Fruit fly (Drosophila melanogaster) S2 (cell line): ENCODE results near the gene CSN8.

ENCODE experiments used
- CG8478 ChIP-seq: fragments of >200 bp; optimal IDR thresholded peaks from 2 replicates; lab custom pipeline; 2018
- CTCF ChIP-seq, 2 experiments: fragments of >200 bp; optimal IDR thresholded peaks; 2 replicates each; lab custom pipeline; 2018

DNA sequence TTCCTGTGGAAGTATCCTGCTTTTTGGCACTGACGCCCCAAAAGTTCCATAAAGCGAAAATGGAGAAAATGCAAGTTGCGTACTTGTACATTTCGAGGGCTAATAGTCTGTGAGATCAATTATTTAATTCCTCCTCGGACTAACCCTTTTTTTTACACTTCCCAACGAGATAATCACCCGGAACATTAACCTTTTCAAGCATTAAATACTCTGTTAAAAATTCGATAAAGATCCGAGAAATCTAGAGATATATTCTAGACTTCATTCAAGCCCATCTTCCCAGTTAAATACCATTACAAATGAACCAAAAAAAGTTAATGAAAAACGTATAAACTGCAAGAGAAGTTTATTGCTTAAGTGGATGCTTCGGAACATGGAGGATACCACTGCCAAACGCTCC lies 29.5 kb downstream of the CSN8 start, which contains the start of gene lectin-29Ca:
- TF ChIP-seq CG8478 (lab: Kevin White, UChicago) (no peak), CTCF (optimal IDR thresholded peaks at IDR 0.05; lab: Kevin White, UChicago) (no peak)
